Fruit fly (Drosophila melanogaster): Measurements from ENCODE around the gene Usp1.

Gene Usp1

dm6 chr3R:29210542-29211393 lies 18.2 kb upstream of the Usp1 start:
- TF ChIP-seq CTCF (optimal IDR thresholded peaks at IDR 0.05) (no peak), CG8478 (optimal IDR thresholded peaks at IDR 0.05) (no peak)

DNA sequence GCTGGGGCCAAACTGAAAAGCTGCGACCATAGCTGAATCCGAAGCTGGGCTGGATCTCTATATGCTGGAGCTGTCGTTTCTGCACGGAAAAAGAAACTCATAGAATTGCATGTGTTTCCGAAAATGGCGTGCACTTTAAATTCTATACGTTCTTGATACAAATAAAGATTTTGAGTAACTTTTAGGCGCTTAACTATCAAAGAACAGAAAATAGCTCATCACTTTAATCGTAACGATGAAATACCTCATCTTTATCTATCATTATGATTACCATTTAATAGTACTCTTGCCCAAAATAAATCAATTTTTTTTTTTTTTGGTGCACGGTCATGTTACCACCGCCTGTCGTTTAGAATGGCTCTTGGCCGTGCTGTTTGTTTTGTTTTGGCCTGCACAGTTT lies 17.3 kb upstream of the Usp1 start:
- TF ChIP-seq CTCF (optimal IDR thresholded peaks at IDR 0.05) = no peak
- no peak for TF ChIP-seq CG8478 (optimal IDR thresholded peaks at IDR 0.05)

DNA sequence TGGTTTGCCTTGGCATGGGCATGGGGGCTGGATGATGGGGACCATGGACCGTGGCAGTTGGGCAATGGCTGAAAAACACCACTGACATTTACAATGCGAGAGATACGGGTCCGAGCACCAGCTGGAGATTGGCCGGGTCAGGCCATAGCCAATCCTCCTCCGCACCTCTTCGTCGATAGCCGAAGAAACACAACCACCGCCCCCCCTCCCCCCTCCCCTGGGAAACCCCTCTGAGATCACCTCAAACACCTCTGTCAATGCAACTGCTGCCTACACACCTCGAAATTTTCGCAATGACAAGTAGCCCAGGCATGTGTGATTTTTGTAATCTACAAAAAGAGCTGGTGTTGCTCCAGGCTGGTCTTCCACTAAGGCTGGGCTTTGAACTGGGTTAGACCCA lies 16.4 kb upstream of the Usp1 start:
- TF ChIP-seq CTCF (optimal IDR thresholded peaks at IDR 0.05) (no peak), CG8478 (optimal IDR thresholded peaks at IDR 0.05) (no peak)

DNA sequence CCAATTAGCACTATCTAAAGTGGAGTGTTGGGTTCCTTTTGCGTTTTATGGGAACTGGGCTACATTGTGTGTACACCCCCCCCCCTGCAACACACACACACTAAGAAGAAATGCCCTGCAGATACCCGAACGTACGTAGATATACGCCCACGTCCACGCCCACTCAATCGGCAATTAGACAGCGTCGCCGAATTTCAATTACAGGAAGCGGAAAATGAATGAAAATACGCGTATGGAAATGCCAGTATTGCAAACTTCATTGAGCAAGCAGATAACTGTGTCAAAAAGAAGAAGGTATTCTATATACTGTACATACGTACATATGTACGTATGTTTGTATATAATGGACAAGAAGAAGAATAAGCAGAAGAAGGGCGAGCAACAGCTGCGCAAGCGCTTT lies 15.5 kb upstream of the Usp1 start:
- TF ChIP-seq CTCF (optimal IDR thresholded peaks at IDR 0.05) = no peak
- no peak for TF ChIP-seq CG8478 (optimal IDR thresholded peaks at IDR 0.05)

dm6 chr3R:29214262-29214661 lies 14.7 kb upstream of the Usp1 start:
- peak; percentile 34 for TF ChIP-seq CG8478 (optimal IDR thresholded peaks at IDR 0.05)
- TF ChIP-seq CTCF (optimal IDR thresholded peaks at IDR 0.05) = no peak

DNA sequence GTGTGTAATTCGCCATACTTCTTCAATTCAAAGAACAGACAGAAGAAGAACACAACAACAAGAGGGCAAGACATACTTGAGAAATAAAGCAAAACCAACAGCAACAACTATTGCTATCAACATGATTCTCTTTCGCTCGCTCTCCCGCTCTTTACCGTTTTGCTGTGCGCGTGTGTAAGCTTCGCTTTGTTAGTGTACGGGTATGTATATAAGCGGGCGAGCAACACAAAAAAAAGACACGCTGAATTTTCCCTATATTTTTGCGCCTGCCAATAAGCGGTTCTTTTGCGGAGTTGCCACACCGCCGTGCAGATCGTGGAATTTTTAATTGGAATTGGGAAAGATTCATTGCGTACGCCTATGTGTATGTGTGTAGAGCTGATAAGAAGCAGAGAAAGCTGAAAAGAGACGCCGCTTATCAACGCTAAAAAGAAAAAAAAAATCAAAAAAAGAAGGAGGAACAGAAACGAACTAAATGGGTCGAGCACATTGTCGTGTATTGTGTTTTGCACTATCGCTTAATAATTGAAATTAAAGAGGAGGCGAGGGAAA lies 13.9 kb upstream of the Usp1 start:
- TF ChIP-seq CG8478 (optimal IDR thresholded peaks at IDR 0.05) (no peak), CTCF (optimal IDR thresholded peaks at IDR 0.05) (no peak)

DNA sequence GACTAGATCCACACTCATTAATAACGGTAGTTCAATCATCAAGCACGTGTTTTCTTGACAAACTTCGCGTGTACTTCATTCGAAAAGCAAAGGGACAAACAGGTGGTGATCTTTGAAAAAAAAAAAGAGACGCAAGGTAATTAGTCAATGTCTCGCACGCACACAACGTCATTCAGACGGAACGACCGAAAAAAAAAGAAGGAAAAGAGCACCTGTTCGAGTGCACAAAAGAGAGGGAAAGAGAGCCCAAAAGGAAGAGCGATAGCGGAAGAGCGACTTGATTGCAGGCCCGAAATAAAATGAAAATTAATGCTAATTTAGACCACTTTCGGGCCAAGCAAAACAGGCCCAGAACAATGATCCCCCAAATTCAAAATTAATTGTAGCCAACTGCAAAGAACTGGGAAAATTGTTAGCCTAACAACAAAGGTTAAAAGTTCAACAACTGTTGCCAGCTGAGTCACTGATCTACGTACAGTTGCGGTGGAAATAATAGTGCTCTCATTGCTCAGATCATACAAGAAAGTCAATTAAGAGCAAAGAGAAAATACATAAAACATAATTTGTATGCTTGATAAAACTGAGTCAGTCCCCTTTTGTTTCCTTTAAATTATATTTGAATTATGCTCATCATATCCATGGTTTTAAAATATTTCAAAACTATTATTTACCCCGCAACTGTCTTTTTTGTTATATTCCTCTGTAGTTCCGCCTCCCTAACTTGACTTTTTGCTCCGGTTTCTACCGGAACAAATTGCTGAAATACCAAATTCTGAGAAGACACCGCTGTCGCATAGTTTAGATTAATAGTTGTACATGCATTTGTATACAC lies 13.1 kb upstream of the Usp1 start:
- TF ChIP-seq CTCF (optimal IDR thresholded peaks at IDR 0.05) = no peak

dm6 chr3R:29216484-29216863 lies 12.5 kb upstream of the Usp1 start:
- TF ChIP-seq CG8478 (optimal IDR thresholded peaks at IDR 0.05) (no peak), CTCF (optimal IDR thresholded peaks at IDR 0.05) (no peak)

- no peak for TF ChIP-seq CTCF (optimal IDR thresholded peaks at IDR 0.05)
- no peak for TF ChIP-seq CG8478 (optimal IDR thresholded peaks at IDR 0.05)
Measured at dm6 chr3R:29217309-29217708, 11.7 kb upstream of the Usp1 start.

- TF ChIP-seq CTCF (optimal IDR thresholded peaks at IDR 0.05) (no peak), CG8478 (optimal IDR thresholded peaks at IDR 0.05) (no peak)
Measured at dm6 chr3R:29218001-29218400, 11.0 kb upstream of the Usp1 start.

DNA sequence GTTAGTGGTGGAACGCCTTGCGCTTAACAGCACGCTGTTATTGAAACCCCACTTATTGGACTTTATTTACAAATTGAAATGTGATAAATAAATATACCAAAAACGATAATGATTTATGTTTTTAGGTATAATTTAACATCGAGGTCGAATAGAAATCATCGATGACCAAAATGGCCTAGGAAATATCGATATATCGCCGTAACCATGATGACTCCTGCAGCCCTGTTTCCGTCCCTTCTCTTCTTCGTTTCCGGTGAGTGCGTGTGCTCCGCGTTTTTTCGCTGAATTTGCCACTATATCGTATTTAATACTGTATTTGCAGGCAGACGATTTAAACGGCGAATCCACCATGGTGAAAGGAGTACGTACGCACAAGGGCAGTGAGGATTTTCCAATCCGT lies 9.0 kb upstream of the Usp1 start, which contains the start of gene eEF1gamma:
Gene eEF1gamma (plus strand): TSS at position 225 of the 400 bp plus-strand sequence.
- TF ChIP-seq CG8478 (optimal IDR thresholded peaks at IDR 0.05) (no peak), CTCF (optimal IDR thresholded peaks at IDR 0.05) (peak; percentile 10 to 24)

- no peak for TF ChIP-seq CTCF (optimal IDR thresholded peaks at IDR 0.05)
Measured at dm6 chr3R:29220585-29220984, 8.4 kb upstream of the Usp1 start.

DNA sequence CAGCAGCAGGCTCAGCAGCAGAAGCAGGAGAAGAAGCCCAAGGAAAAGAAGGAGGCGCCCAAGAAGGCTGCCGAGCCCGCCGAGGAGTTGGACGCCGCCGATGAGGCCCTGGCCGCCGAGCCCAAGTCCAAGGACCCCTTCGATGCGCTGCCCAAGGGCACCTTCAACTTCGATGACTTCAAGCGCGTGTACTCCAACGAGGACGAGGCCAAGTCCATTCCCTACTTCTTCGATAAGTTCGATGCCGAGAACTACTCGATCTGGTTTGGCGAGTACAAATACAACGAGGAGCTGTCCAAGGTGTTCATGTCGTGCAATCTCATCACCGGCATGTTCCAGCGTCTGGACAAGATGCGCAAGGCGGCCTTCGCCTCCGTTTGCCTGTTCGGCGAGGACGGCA lies 7.8 kb upstream of the Usp1 start:
- TF ChIP-seq CG8478 (optimal IDR thresholded peaks at IDR 0.05) = no peak
- TF ChIP-seq CTCF (optimal IDR thresholded peaks at IDR 0.05) = no peak

DNA sequence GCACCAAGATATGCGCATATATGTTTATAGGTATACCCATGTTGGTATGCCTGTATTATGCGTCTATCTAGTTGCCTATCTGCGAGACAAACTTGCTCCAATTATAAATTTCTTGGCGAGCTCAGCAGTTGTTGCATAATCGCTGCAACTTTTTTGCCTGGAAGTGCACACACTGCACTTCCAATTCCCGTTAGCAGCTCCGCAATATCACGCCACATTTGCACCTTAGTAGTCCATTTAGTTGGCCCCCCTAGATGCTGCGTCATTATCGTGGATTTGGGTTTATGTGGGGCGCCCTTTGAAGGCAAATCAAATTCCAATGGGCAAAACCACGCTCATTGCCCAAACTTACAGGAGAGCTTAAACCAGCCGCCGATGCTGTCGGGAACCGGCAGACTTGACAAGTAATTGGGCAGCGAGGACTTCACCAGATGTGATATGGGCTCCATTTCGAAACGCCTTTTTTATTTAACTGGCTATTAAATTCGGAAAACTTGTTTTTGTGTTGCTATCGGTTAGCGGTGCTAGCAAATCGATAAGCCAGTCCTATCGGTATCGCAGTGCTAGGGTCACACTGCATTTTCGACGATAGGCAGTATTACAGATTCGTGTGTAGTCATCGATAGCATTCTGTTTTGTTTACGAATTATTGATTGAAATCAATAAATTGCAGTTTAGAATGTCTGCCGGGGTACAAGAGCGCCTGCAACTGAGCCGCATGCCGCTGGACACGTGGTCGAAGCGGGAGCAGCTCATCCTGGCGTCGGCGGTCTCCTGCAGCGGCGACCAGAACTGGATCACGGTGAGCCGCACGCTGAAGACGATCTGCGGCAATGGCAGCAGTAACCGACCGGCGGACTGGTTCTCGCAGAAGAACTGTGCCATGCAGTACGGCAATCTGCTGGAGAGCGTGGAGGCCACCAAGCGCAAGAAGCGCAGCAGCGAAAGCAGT lies 5.8 kb upstream of the Usp1 start, which contains the start of the genes Cisd2 and Brd8:
Gene Cisd2 (minus strand): TSS at position 538 of the 952 bp plus-strand sequence.
Gene Brd8 (plus strand): TSS at position 595 of the 952 bp plus-strand sequence.
- TF ChIP-seq CTCF (optimal IDR thresholded peaks at IDR 0.05) (peak in 1 of 2 experiments; percentile 6), CG8478 (optimal IDR thresholded peaks at IDR 0.05) (no peak)
